Fruit fly (Drosophila melanogaster) whole organism, embryonic: ENCODE data around the gene slpr.

Experiments
- CG11696 ChIP-seq: fragments of 200-800 bp; sonication (Bioruptor generic); IDR thresholded peaks from 2 replicates; pipeline ENCODE4 v1.3.6; 2022; ENCODE audit warnings: missing biosample characterization, missing genetic modification characterization
- CG13424 ChIP-seq: fragments of 200-800 bp; sonication (Bioruptor generic); optimal IDR thresholded peaks from 2 replicates; lab custom pipeline; 2019; ENCODE audit warnings: missing biosample characterization, mild to moderate bottlenecking, missing genetic modification characterization, moderate library complexity
- CG14667 ChIP-seq: fragments of 200-800 bp; sonication (Bioruptor generic); IDR thresholded peaks from 2 replicates; pipeline ENCODE4 v1.3.6; 2022; ENCODE audit warnings: missing biosample characterization, missing genetic modification characterization
- CG15514 ChIP-seq: fragments of 200-800 bp; sonication (Bioruptor generic); optimal IDR thresholded peaks from 3 replicates; lab custom pipeline; 2017; ENCODE audit warnings: missing biosample characterization, missing genetic modification characterization, mild to moderate bottlenecking, moderate library complexity, missing genetic modification reagents
- CG17359 ChIP-seq: fragments of 200-800 bp; sonication (Bioruptor generic); optimal IDR thresholded peaks from 3 replicates; lab custom pipeline; 2018; ENCODE audit warnings: missing biosample characterization, mild to moderate bottlenecking, missing genetic modification characterization, moderate library complexity
- CG17361 ChIP-seq: fragments of 200-800 bp; sonication (Bioruptor generic); IDR thresholded peaks from 3 replicates; pipeline ENCODE4 v1.3.6; 2022; ENCODE audit warnings: missing biosample characterization, missing genetic modification characterization
- CG17385 ChIP-seq: fragments of 200-800 bp; sonication (Bioruptor generic); optimal IDR thresholded peaks from 3 replicates; lab custom pipeline; 2018; ENCODE audit warnings: missing biosample characterization, mild to moderate bottlenecking, missing genetic modification characterization
- CG18599 ChIP-seq: fragments of 200-800 bp; sonication (Bioruptor generic); optimal IDR thresholded peaks from 3 replicates; lab custom pipeline; 2017; ENCODE audit warnings: missing biosample characterization, missing genetic modification characterization, mild to moderate bottlenecking, moderate library complexity, missing genetic modification reagents
- CG2712 ChIP-seq: fragments of 200-800 bp; optimal IDR thresholded peaks from 3 replicates; lab custom pipeline; 2019; ENCODE audit warnings: missing biosample characterization, mild to moderate bottlenecking, missing genetic modification characterization, moderate library complexity
- CG34422 ChIP-seq: fragments of 200-800 bp; sonication (Bioruptor generic); IDR thresholded peaks from 3 replicates; pipeline ENCODE4 v1.3.6; 2022; ENCODE audit warnings: missing biosample characterization, missing genetic modification characterization
- CG3995 ChIP-seq: fragments of 200-800 bp; sonication (Bioruptor generic); optimal IDR thresholded peaks from 3 replicates; lab custom pipeline; 2016; ENCODE audit warnings: missing biosample characterization, missing genetic modification characterization
- CG4328 ChIP-seq: fragments of 200-800 bp; sonication (Bioruptor generic); optimal IDR thresholded peaks from 3 replicates; lab custom pipeline; 2017; ENCODE audit warnings: missing biosample characterization, missing genetic modification reagents, missing genetic modification characterization
- CG7928 ChIP-seq: fragments of 200-800 bp; sonication (Bioruptor generic); optimal IDR thresholded peaks from 2 replicates; lab custom pipeline; 2017; ENCODE audit warnings: missing biosample characterization, mild to moderate bottlenecking, missing genetic modification characterization
- CG7963 ChIP-seq: fragments of 200-800 bp; sonication (Bioruptor generic); IDR thresholded peaks from 3 replicates; pipeline ENCODE4 v1.3.6; 2022; ENCODE audit warnings: missing biosample characterization, missing genetic modification characterization; ENCODE audit not compliant: partially characterized antibody
- CG8388 ChIP-seq: fragments of 200-800 bp; sonication (Bioruptor generic); optimal IDR thresholded peaks from 2 replicates; lab custom pipeline; 2019; ENCODE audit warnings: missing biosample characterization, mild to moderate bottlenecking, missing genetic modification characterization, moderate library complexity
- Chrac-16 ChIP-seq: fragments of 200-800 bp; sonication (Bioruptor generic); optimal IDR thresholded peaks from 3 replicates; lab custom pipeline; 2016; ENCODE audit warnings: missing biosample characterization, missing genetic modification characterization
- D19A ChIP-seq: fragments of 200-800 bp; optimal IDR thresholded peaks from 3 replicates; lab custom pipeline; 2019; ENCODE audit warnings: missing biosample characterization, mild to moderate bottlenecking, missing genetic modification characterization, moderate library complexity
- Eip74EF ChIP-seq, 2 experiments: fragments of 200-800 bp in 1 of 2; fragments of >200 bp in 1 of 2; sonication (Bioruptor generic) in 1 of 2; optimal IDR thresholded peaks; 2 replicates each; lab custom pipeline; 2017 to 2019; ENCODE audit warnings: missing biosample characterization in 2 of 2, missing genetic modification characterization in 2 of 2, mild to moderate bottlenecking in 1 of 2, moderate library complexity in 1 of 2
- Gug ChIP-seq: fragments of 200-800 bp; sonication (Bioruptor generic); IDR thresholded peaks from 4 replicates; pipeline ENCODE4 v1.3.6; 2022; ENCODE audit warnings: missing biosample characterization, missing genetic modification characterization
- HmgZ ChIP-seq: fragments of 200-800 bp; sonication (Bioruptor generic); optimal IDR thresholded peaks from 2 replicates; lab custom pipeline; 2018; ENCODE audit warnings: missing biosample characterization, mild to moderate bottlenecking, missing genetic modification characterization
- Hr51 ChIP-seq, 2 experiments: fragments of 200-800 bp; sonication (Bioruptor generic); optimal IDR thresholded peaks; 2 replicates in 1 of 2; 3 replicates in 1 of 2; lab custom pipeline; 2016 to 2018; ENCODE audit warnings: missing biosample characterization in 2 of 2, missing genetic modification characterization in 2 of 2, mild to moderate bottlenecking in 1 of 2, moderate library complexity in 1 of 2
- Hsf ChIP-seq: fragments of 200-800 bp; sonication (Bioruptor generic); optimal IDR thresholded peaks from 3 replicates; lab custom pipeline; 2016; ENCODE audit warnings: missing biosample characterization, missing genetic modification characterization
- Meics ChIP-seq: fragments of 200-800 bp; sonication (Bioruptor generic); optimal IDR thresholded peaks from 2 replicates; lab custom pipeline; 2017; ENCODE audit warnings: missing biosample characterization, mild to moderate bottlenecking, missing genetic modification characterization
- Mes4 ChIP-seq: fragments of 200-800 bp; sonication (Bioruptor generic); optimal IDR thresholded peaks from 2 replicates; lab custom pipeline; 2016; ENCODE audit warnings: missing biosample characterization, missing genetic modification characterization
- Nf-YB ChIP-seq: fragments of 200-800 bp; sonication (Bioruptor generic); optimal IDR thresholded peaks from 3 replicates; lab custom pipeline; 2019; ENCODE audit warnings: missing biosample characterization, mild to moderate bottlenecking, missing genetic modification characterization, moderate library complexity
- NfI ChIP-seq: fragments of 200-800 bp; sonication (Bioruptor generic); optimal IDR thresholded peaks from 3 replicates; lab custom pipeline; 2018; ENCODE audit warnings: missing biosample characterization, mild to moderate bottlenecking, missing genetic modification characterization, moderate library complexity
- Optix ChIP-seq: fragments of 200-800 bp; sonication (Bioruptor generic); IDR thresholded peaks from 3 replicates; pipeline ENCODE4 v1.3.6; 2022; ENCODE audit warnings: missing biosample characterization, missing genetic modification characterization
- Sox100B ChIP-seq: fragments of 200-800 bp; sonication (Bioruptor generic); optimal IDR thresholded peaks from 3 replicates; lab custom pipeline; 2018; ENCODE audit warnings: missing biosample characterization, mild to moderate bottlenecking, missing genetic modification characterization
- abd-A ChIP-seq: fragments of 200-800 bp; sonication (Bioruptor generic); optimal IDR thresholded peaks from 3 replicates; lab custom pipeline; 2019; ENCODE audit warnings: missing biosample characterization, mild to moderate bottlenecking, missing genetic modification characterization, moderate library complexity
- btn ChIP-seq: fragments of 200-800 bp; sonication (Bioruptor generic); optimal IDR thresholded peaks from 2 replicates; lab custom pipeline; 2016; ENCODE audit warnings: missing biosample characterization, missing genetic modification characterization
- chm ChIP-seq: fragments of 200-800 bp; sonication (Bioruptor generic); IDR thresholded peaks from 2 replicates; pipeline ENCODE4 v1.3.6; 2022; ENCODE audit warnings: missing biosample characterization, missing genetic modification characterization
- dan ChIP-seq: fragments of 200-800 bp; sonication (Bioruptor generic); IDR thresholded peaks from 2 replicates; pipeline ENCODE4 v1.3.6; 2022; ENCODE audit warnings: missing biosample characterization, missing genetic modification characterization
- danr ChIP-seq: fragments of 200-800 bp; sonication (Bioruptor generic); IDR thresholded peaks from 2 replicates; pipeline ENCODE4 v1.3.6; 2022; ENCODE audit warnings: missing biosample characterization, missing genetic modification characterization
- esg ChIP-seq: fragments of 200-800 bp; sonication (Bioruptor generic); conservative IDR thresholded peaks from 2 replicates; pipeline ENCODE4 v1.3.6; 2022; ENCODE audit warnings: missing biosample characterization, missing genetic modification characterization
- fd96Cb ChIP-seq: fragments of 200-800 bp; sonication (Bioruptor generic); optimal IDR thresholded peaks from 2 replicates; lab custom pipeline; 2018; ENCODE audit warnings: missing biosample characterization, mild to moderate bottlenecking, missing genetic modification characterization, moderate library complexity
- fu2 ChIP-seq: fragments of 200-800 bp; sonication (Bioruptor generic); optimal IDR thresholded peaks from 2 replicates; lab custom pipeline; 2016; ENCODE audit warnings: missing biosample characterization, missing genetic modification characterization
- grau ChIP-seq: fragments of 200-800 bp; optimal IDR thresholded peaks from 3 replicates; lab custom pipeline; 2019; ENCODE audit warnings: missing biosample characterization, mild to moderate bottlenecking, missing genetic modification characterization, moderate library complexity
- knrl ChIP-seq: fragments of 200-800 bp; sonication (Bioruptor generic); IDR thresholded peaks from 3 replicates; pipeline ENCODE4 v1.3.6; 2022; ENCODE audit warnings: missing biosample characterization, missing genetic modification characterization; ENCODE audit not compliant: partially characterized antibody
- lab ChIP-seq: fragments of 200-800 bp; sonication (Bioruptor generic); optimal IDR thresholded peaks from 3 replicates; lab custom pipeline; 2017; ENCODE audit warnings: missing biosample characterization, missing genetic modification characterization, mild to moderate bottlenecking, moderate library complexity, missing genetic modification reagents
- lilli ChIP-seq: fragments of 200-800 bp; sonication (Bioruptor generic); optimal IDR thresholded peaks from 3 replicates; lab custom pipeline; 2016; ENCODE audit warnings: missing biosample characterization, missing genetic modification characterization
- mam ChIP-seq: fragments of 200-800 bp; sonication (Bioruptor generic); optimal IDR thresholded peaks from 3 replicates; lab custom pipeline; 2016; ENCODE audit warnings: missing biosample characterization, missing genetic modification characterization
- schlank ChIP-seq: fragments of 200-800 bp; sonication (Bioruptor generic); optimal IDR thresholded peaks from 2 replicates; lab custom pipeline; 2018; ENCODE audit warnings: missing biosample characterization, mild to moderate bottlenecking, missing genetic modification characterization
- sens ChIP-seq: fragments of 200-800 bp; sonication (Bioruptor generic); peaks from one replicate; lab custom pipeline; 2016; ENCODE audit warnings: missing biosample characterization, missing genetic modification characterization
- shn ChIP-seq: fragments of 200-800 bp; sonication (Bioruptor generic); optimal IDR thresholded peaks from 3 replicates; lab custom pipeline; 2016; ENCODE audit warnings: missing biosample characterization, missing genetic modification characterization
- slou ChIP-seq: fragments of 200-800 bp; sonication (Bioruptor generic); optimal IDR thresholded peaks from 3 replicates; lab custom pipeline; 2016; ENCODE audit warnings: missing biosample characterization, missing genetic modification characterization
- stwl ChIP-seq: fragments of 200-800 bp; sonication (Bioruptor generic); optimal IDR thresholded peaks from 3 replicates; lab custom pipeline; 2018; ENCODE audit warnings: missing biosample characterization, mild to moderate bottlenecking, missing genetic modification characterization, moderate library complexity
- wdn ChIP-seq: fragments of 200-800 bp; sonication (Bioruptor generic); IDR thresholded peaks from 2 replicates; pipeline ENCODE4 v1.3.6; 2022; ENCODE audit warnings: missing biosample characterization, missing genetic modification characterization
- wor ChIP-seq: fragments of 200-800 bp; sonication (Bioruptor generic); IDR thresholded peaks from 2 replicates; pipeline ENCODE4 v1.3.6; 2022; ENCODE audit warnings: missing biosample characterization, missing genetic modification characterization
- zfh1 ChIP-seq: fragments of 200-800 bp; sonication (Bioruptor generic); IDR thresholded peaks from 3 replicates; pipeline ENCODE4 v1.3.6; 2022; ENCODE audit warnings: missing biosample characterization, missing genetic modification characterization

slpr gene

DNA sequence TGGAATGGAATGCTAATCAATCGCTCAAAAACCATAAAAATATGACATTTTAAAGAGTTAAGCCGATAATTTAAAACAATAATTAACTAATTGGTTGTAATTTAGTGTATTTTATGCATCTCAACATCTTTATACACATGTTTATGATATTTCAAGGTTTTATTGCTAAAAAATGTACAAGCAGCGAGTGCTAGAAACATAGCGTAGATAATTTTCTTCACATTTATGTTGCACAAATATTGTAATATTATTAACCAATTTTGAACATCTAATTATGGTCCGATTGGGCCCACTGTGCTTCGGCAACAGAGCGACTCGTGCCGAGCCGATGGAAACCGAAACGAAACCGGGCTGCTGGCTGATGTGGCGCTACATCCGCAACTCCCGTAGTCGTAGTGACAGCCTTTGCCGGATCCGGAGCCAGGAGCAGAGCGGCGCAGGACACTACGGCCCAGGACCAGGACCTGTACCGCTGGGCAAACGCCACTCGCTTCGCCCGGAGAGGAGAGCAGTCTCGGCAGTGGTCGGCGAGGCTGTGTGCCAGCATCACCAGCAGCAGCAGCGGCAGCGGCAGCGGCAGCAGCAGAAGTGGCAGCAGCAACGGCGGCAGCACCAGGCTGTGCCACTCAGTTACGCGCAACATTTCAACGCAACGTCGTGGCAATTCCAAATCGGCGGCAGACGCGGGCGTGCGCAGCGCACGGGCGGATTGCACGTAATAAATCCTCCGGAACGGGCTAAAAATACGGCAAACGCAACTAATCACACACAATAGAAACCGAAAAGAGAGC, 1.4 kb upstream of the slpr start, which contains the start of gene sdt (continued):
- no peak for TF ChIP-seq CG3995
- TF ChIP-seq schlank (tag; lab: Kevin White, UChicago) = no peak
- no peak for TF ChIP-seq CG2712
- no peak for TF ChIP-seq CG11696 (GFP tag; lab: Robert Waterston, UW)
- TF ChIP-seq CG4328 (GFP tag; lab: Kevin White, UChicago) = no peak
- no peak for TF ChIP-seq CG7963
- TF ChIP-seq shn (GFP tag; lab: Kevin White, UChicago) = no peak
- no peak for TF ChIP-seq D19A
- TF ChIP-seq fd96Cb (tag; lab: Kevin White, UChicago) = peak; percentile 11
- TF ChIP-seq CG17385 = peak; percentile 15
- TF ChIP-seq Optix (GFP tag; lab: Robert Waterston, UW) = no peak
- no peak for TF ChIP-seq wdn
- TF ChIP-seq CG17361 = peak; percentile 59; the same call in 1 of the 3 replicates
- TF ChIP-seq Hr51 (GFP tag; optimal IDR thresholded peaks at IDR 0.05; lab: Kevin White, UChicago) = peak in 1 of 2 experiments; percentile 7
- no peak for TF ChIP-seq stwl
- TF ChIP-seq lab = no peak
- TF ChIP-seq CG15514 = peak; percentile 2
- peak; percentile 21 for TF ChIP-seq CG18599
- TF ChIP-seq wor (GFP tag; lab: Robert Waterston, UW) = no peak
- TF ChIP-seq danr (GFP tag; lab: Robert Waterston, UW) = no peak
- TF ChIP-seq dan (GFP tag; lab: Robert Waterston, UW) = no peak
- 0 out of 2 replicates have a peak, but pooled peaks have one; percentile 18 for TF ChIP-seq esg (GFP tag; lab: Robert Waterston, UW)
- peak; percentile 10 for TF ChIP-seq lilli (GFP tag; lab: Kevin White, UChicago)
- TF ChIP-seq CG13424 = peak; percentile 9
- no peak for TF ChIP-seq Mes4 (GFP tag; lab: Kevin White, UChicago)
- TF ChIP-seq sens (GFP tag; lab: Kevin White, UChicago) = peak; percentile 70
- no peak for TF ChIP-seq CG34422 (GFP tag; lab: Robert Waterston, UW)
- peak; percentile 32 for TF ChIP-seq grau (tag; lab: Kevin White, UChicago)
- no peak for TF ChIP-seq Sox100B
- TF ChIP-seq zfh1 (GFP tag; lab: Robert Waterston, UW) = no peak
- TF ChIP-seq Gug = no peak
- peak; percentile 46; the same call in 1 of the 2 replicates for TF ChIP-seq chm (GFP tag; lab: Robert Waterston, UW)
- peak; percentile 4 for TF ChIP-seq NfI (GFP tag; lab: Kevin White, UChicago)
- TF ChIP-seq Nf-YB (GFP tag; lab: Kevin White, UChicago) = no peak
- TF ChIP-seq CG7928 (GFP tag; lab: Kevin White, UChicago) = no peak
- no peak for TF ChIP-seq Hsf (GFP tag; lab: Kevin White, UChicago)
- TF ChIP-seq CG14667 = no peak
- no peak for TF ChIP-seq mam (GFP tag; lab: Kevin White, UChicago)
- TF ChIP-seq Meics (GFP tag; lab: Kevin White, UChicago) = no peak
- peak; percentile 44 for TF ChIP-seq slou
- peak; percentile 19 for TF ChIP-seq abd-A
- TF ChIP-seq Eip74EF (GFP tag; optimal IDR thresholded peaks at IDR 0.05; lab: Kevin White, UChicago) = peak in 1 of 2 experiments; percentile 40
- no peak for TF ChIP-seq knrl (GFP tag; lab: Robert Waterston, UW)
- no peak for TF ChIP-seq fu2 (GFP tag; lab: Kevin White, UChicago)
- TF ChIP-seq Chrac-16 (GFP tag; lab: Kevin White, UChicago) = no peak
- no peak for TF ChIP-seq HmgZ (tag; lab: Kevin White, UChicago)
- no peak for TF ChIP-seq btn (GFP tag; lab: Kevin White, UChicago)
- no peak for TF ChIP-seq CG17359 (tag; lab: Kevin White, UChicago)
- TF ChIP-seq CG8388 (GFP tag; lab: Kevin White, UChicago) = no peak
